Fruit fly (Drosophila melanogaster): ENCODE results near the gene CG13096.

- TF ChIP-seq CG8478 (optimal IDR thresholded peaks at IDR 0.05) (no peak), CTCF (optimal IDR thresholded peaks at IDR 0.05) (no peak)
These were observed 42.3 kb upstream of the CG13096 start for dm6 chr2L:8553789-8554626.
